Fruit fly (Drosophila melanogaster): ENCODE data around the gene CG3408.

- TF ChIP-seq Clk (GFP tag; optimal IDR thresholded peaks at IDR 0.05) (no peak), Crg-1 (GFP tag; optimal IDR thresholded peaks at IDR 0.05) (no peak), ovo (GFP tag; optimal IDR thresholded peaks at IDR 0.05) (no peak), CG1620 (GFP tag; optimal IDR thresholded peaks at IDR 0.05) (no peak), Mnt (GFP tag; optimal IDR thresholded peaks at IDR 0.05) (no peak), cic (GFP tag; optimal IDR thresholded peaks at IDR 0.05) (no peak), pad (GFP tag; optimal IDR thresholded peaks at IDR 0.05) (no peak), CG11617 (GFP tag; optimal IDR thresholded peaks at IDR 0.05) (no peak), CG14711 (tag; optimal IDR thresholded peaks at IDR 0.05) (no peak), cnc (optimal IDR thresholded peaks at IDR 0.05) (no peak), kay (GFP tag; ENCODE audit: borderline replicate concordance) (peak; percentile 29), Hr96 (GFP tag; optimal IDR thresholded peaks at IDR 0.05) (no peak), CG33017 (tag; optimal IDR thresholded peaks at IDR 0.05) (no peak)
These were observed 3.2 kb upstream of the CG3408 start, which contains the start of gene CG33703 for dm6 chr3L:9512560-9512959.
